Worm (Caenorhabditis elegans) whole organism, L4 larva: ENCODE data around the gene str-170.

Source experiments
- D1046.2 ChIP-seq: fragments of 200-800 bp; sonication (Bioruptor generic); IDR thresholded peaks from 2 replicates; pipeline ENCODE4 v1.3.6; 2022; ENCODE audit warnings: missing genetic modification characterization, missing compliant biosample characterization
- F44E2.7 ChIP-seq: fragments of 200-800 bp; sonication (Bioruptor generic); IDR thresholded peaks from 2 replicates; pipeline ENCODE4 v2.1.2; 2022; ENCODE audit warnings: missing genetic modification characterization, missing compliant biosample characterization
- Y5F2A.4 ChIP-seq: fragments of 200-800 bp; sonication (Bioruptor generic); optimal IDR thresholded peaks from 2 replicates; lab custom pipeline; 2018; ENCODE audit warnings: mild to moderate bottlenecking, missing genetic modification characterization, missing compliant biosample characterization
- ZK546.5 ChIP-seq, 2 experiments: sonication (generic microtip); optimal IDR thresholded peaks; 2 replicates each; lab custom pipeline; 2017; ENCODE audit warnings: missing biosample characterization in 2 of 2, missing genetic modification characterization in 2 of 2
- aha-1 ChIP-seq: fragments of 150-350 bp; peaks from one replicate; lab custom pipeline; 2014; ENCODE audit warnings: missing biosample characterization, missing genetic modification characterization
- ama-1 ChIP-seq: fragments of 150-350 bp; optimal IDR thresholded peaks from 2 replicates; lab custom pipeline; 2014; ENCODE audit warnings: inconsistent platforms, mixed read lengths
- ceh-28 ChIP-seq: fragments of 150-350 bp; optimal IDR thresholded peaks from 2 replicates; lab custom pipeline; 2014; ENCODE audit warnings: missing biosample characterization, missing genetic modification reagents, missing genetic modification characterization
- ceh-62 ChIP-seq: sonication (generic microtip); optimal IDR thresholded peaks from 2 replicates; lab custom pipeline; 2017; ENCODE audit warnings: missing biosample characterization, missing genetic modification characterization
- ces-1 ChIP-seq: fragments of 150-350 bp; sonication (generic microtip); optimal IDR thresholded peaks from 4 replicates; lab custom pipeline; 2014; ENCODE audit warnings: missing biosample characterization, missing genetic modification reagents, missing genetic modification characterization
- daf-12 ChIP-seq: fragments of 150-350 bp; optimal IDR thresholded peaks from 2 replicates; lab custom pipeline; 2014; ENCODE audit warnings: missing biosample characterization, missing genetic modification reagents, missing genetic modification characterization
- duxl-1 ChIP-seq: sonication (generic microtip); optimal IDR thresholded peaks from 2 replicates; lab custom pipeline; 2016; ENCODE audit warnings: mild to moderate bottlenecking, missing genetic modification characterization, moderate library complexity, missing compliant biosample characterization; ENCODE audit not compliant: poor library complexity
- dve-1 ChIP-seq: sonication (generic microtip); optimal IDR thresholded peaks from 2 replicates; lab custom pipeline; 2017; ENCODE audit warnings: antibody characterized with exemption, mild to moderate bottlenecking, missing genetic modification characterization, missing compliant biosample characterization; ENCODE audit not compliant: insufficient read depth
- fkh-10 ChIP-seq: fragments of 150-350 bp; optimal IDR thresholded peaks from 2 replicates; lab custom pipeline; 2014; ENCODE audit warnings: missing biosample characterization, missing genetic modification reagents, missing genetic modification characterization
- jun-1 ChIP-seq: fragments of 150-350 bp; optimal IDR thresholded peaks from 2 replicates; lab custom pipeline; 2014; ENCODE audit warnings: missing biosample characterization, missing genetic modification reagents, missing genetic modification characterization
- lim-7 ChIP-seq: fragments of 200-800 bp; sonication (Bioruptor generic); IDR thresholded peaks from 2 replicates; pipeline ENCODE4 v1.3.6; 2022; ENCODE audit warnings: missing genetic modification characterization, missing compliant biosample characterization
- lin-29 ChIP-seq: fragments of 200-800 bp; sonication (Bioruptor generic); IDR thresholded peaks from 2 replicates; pipeline ENCODE4 v1.3.6; 2022; ENCODE audit warnings: missing genetic modification reagents, missing genetic modification characterization, missing compliant biosample characterization
- lin-39 ChIP-seq: fragments of 150-350 bp; optimal IDR thresholded peaks from 2 replicates; lab custom pipeline; 2014; ENCODE audit warnings: missing biosample characterization, missing genetic modification reagents, missing genetic modification characterization
- lsy-2 ChIP-seq, 2 experiments: fragments of 150-350 bp in 1 of 2; sonication (generic microtip) in 1 of 2; optimal IDR thresholded peaks; 2 replicates each; lab custom pipeline; 2014 to 2017; ENCODE audit warnings: missing biosample characterization in 2 of 2, missing genetic modification characterization in 2 of 2
- madf-9 ChIP-seq: fragments of 200-800 bp; sonication (Bioruptor generic); conservative IDR thresholded peaks from 2 replicates; pipeline ENCODE4 v1.3.6; 2022; ENCODE audit warnings: missing genetic modification reagents, missing genetic modification characterization, missing compliant biosample characterization
- mdl-1 ChIP-seq, 2 experiments: fragments of 150-350 bp in 1 of 2; sonication (generic microtip) in 1 of 2; optimal IDR thresholded peaks; 2 replicates each; lab custom pipeline; 2014 to 2017; ENCODE audit warnings: missing biosample characterization in 2 of 2, missing genetic modification characterization in 2 of 2
- mes-2 ChIP-seq: sonication (generic microtip); optimal IDR thresholded peaks from 2 replicates; lab custom pipeline; 2016; ENCODE audit warnings: missing genotype, mild to moderate bottlenecking, missing genetic modification characterization, missing compliant biosample characterization; ENCODE audit not compliant: poor library complexity, severe bottlenecking
- nhr-10 ChIP-seq: fragments of 150-350 bp; optimal IDR thresholded peaks from 2 replicates; lab custom pipeline; 2014; ENCODE audit warnings: missing biosample characterization, missing genetic modification characterization
- nhr-102 ChIP-seq: sonication (generic microtip); optimal IDR thresholded peaks from 2 replicates; lab custom pipeline; 2016; ENCODE audit warnings: mild to moderate bottlenecking, missing genetic modification characterization, moderate library complexity, missing compliant biosample characterization
- nhr-111 ChIP-seq: fragments of 200-800 bp; sonication (Bioruptor generic); optimal IDR thresholded peaks from 2 replicates; lab custom pipeline; 2018; ENCODE audit warnings: mild to moderate bottlenecking, missing genetic modification characterization, missing compliant biosample characterization
- nhr-28 ChIP-seq: fragments of 150-350 bp; optimal IDR thresholded peaks from 2 replicates; lab custom pipeline; 2014; ENCODE audit warnings: missing biosample characterization, missing genetic modification characterization
- nhr-41 ChIP-seq: fragments of 200-800 bp; sonication (Bioruptor generic); IDR thresholded peaks from 2 replicates; pipeline ENCODE4 v1.3.6; 2022; ENCODE audit warnings: missing genetic modification reagents, missing genetic modification characterization, missing compliant biosample characterization
- nhr-42 ChIP-seq: fragments of 200-800 bp; sonication (Bioruptor generic); IDR thresholded peaks from 2 replicates; pipeline ENCODE4 v1.3.6; 2022; ENCODE audit warnings: missing genetic modification characterization, missing compliant biosample characterization
- nhr-48 ChIP-seq: sonication (generic microtip); optimal IDR thresholded peaks from 2 replicates; lab custom pipeline; 2016; ENCODE audit warnings: mild to moderate bottlenecking, missing genetic modification characterization, missing compliant biosample characterization
- php-3 ChIP-seq: fragments of 200-800 bp; sonication (Bioruptor generic); IDR thresholded peaks from 2 replicates; pipeline ENCODE4 v1.3.6; 2022; ENCODE audit warnings: missing genetic modification reagents, missing genetic modification characterization, missing compliant biosample characterization
- pqm-1 ChIP-seq: sonication (generic microtip); optimal IDR thresholded peaks from 2 replicates; lab custom pipeline; 2017; ENCODE audit warnings: missing biosample characterization, missing genetic modification characterization
- rbr-2 ChIP-seq: sonication (generic microtip); optimal IDR thresholded peaks from 2 replicates; lab custom pipeline; 2016; ENCODE audit warnings: missing genotype, missing genetic modification characterization, missing compliant biosample characterization
- spr-1 ChIP-seq: sonication (generic microtip); optimal IDR thresholded peaks from 2 replicates; lab custom pipeline; 2016; ENCODE audit warnings: mild to moderate bottlenecking, missing genetic modification characterization, missing compliant biosample characterization
- unc-39 ChIP-seq: sonication (generic microtip); optimal IDR thresholded peaks from 2 replicates; lab custom pipeline; 2017; ENCODE audit warnings: missing biosample characterization, missing genetic modification characterization
- unc-62 ChIP-seq, 3 experiments: fragments of 150-350 bp in 1 of 3; sonication (generic microtip); optimal IDR thresholded peaks in 2 of 3; peaks in 1 of 3; 1 replicate in 1 of 3; 2 replicates in 2 of 3; lab custom pipeline; 2014 to 2017; ENCODE audit warnings: missing biosample characterization in 3 of 3, missing genetic modification characterization in 3 of 3, missing genetic modification reagents in 3 of 3, missing genotype in 1 of 3
- zip-2 ChIP-seq: fragments of 150-350 bp; optimal IDR thresholded peaks from 2 replicates; lab custom pipeline; 2014; ENCODE audit warnings: missing biosample characterization, missing genetic modification characterization

str-170 gene

ce11 chrIV:4877102-4877501 is at the start of gene str-170:
Gene str-170, plus strand, starts transcription at chrIV:4877402.
- no peak for TF ChIP-seq duxl-1
- TF ChIP-seq lim-7 (GFP tag; lab: Robert Waterston, UW), result no peak
- no peak for TF ChIP-seq nhr-111 (GFP tag; lab: Kevin White, UChicago)
- no peak for TF ChIP-seq nhr-10 (tag; lab: Kevin White, UChicago)
- no peak for TF ChIP-seq ceh-62 (tag; lab: Kevin White, UChicago)
- TF ChIP-seq unc-62 (GFP tag; optimal IDR thresholded peaks at IDR 0.05 in 1 of 2; lab: Kevin White, UChicago), result no peak
- no peak for TF ChIP-seq unc-62 (tag; optimal IDR thresholded peaks at IDR 0.05; lab: Kevin White, UChicago)
- no peak for TF ChIP-seq ceh-28 (tag; lab: Kevin White, UChicago)
- no peak for TF ChIP-seq daf-12 (tag; lab: Kevin White, UChicago)
- no peak for TF ChIP-seq D1046.2 (GFP tag; lab: Robert Waterston, UW)
- TF ChIP-seq rbr-2 (tag; lab: Kevin White, UChicago), result no peak
- no peak for TF ChIP-seq F44E2.7 (GFP tag; lab: Robert Waterston, UW)

- no peak for TF ChIP-seq ZK546.5 (tag; optimal IDR thresholded peaks at IDR 0.05; lab: Kevin White, UChicago)
- TF ChIP-seq aha-1 (tag; lab: Kevin White, UChicago), result peak; percentile 91
- no peak for TF ChIP-seq nhr-102 (tag; lab: Kevin White, UChicago)
Observed at ce11 chrIV:4829641-4830040, 47.6 kb upstream of the str-170 start.

- TF ChIP-seq pqm-1 (tag; lab: Kevin White, UChicago) (peak; percentile 69), jun-1 (tag; lab: Kevin White, UChicago) (no peak), nhr-28 (tag; lab: Kevin White, UChicago) (peak; percentile 8)
Observed at ce11 chrIV:4842030-4842429, 35.2 kb upstream of the str-170 start.

- TF ChIP-seq ceh-62 (tag; lab: Kevin White, UChicago) (no peak), unc-39 (tag; lab: Kevin White, UChicago) (no peak), nhr-48 (no peak), ama-1 (lab: Kevin White, UChicago) (no peak), zip-2 (tag; lab: Kevin White, UChicago) (no peak), lin-29 (GFP tag; lab: Robert Waterston, UW) (no peak), nhr-41 (GFP tag; lab: Robert Waterston, UW) (no peak), nhr-10 (tag; lab: Kevin White, UChicago) (no peak), fkh-10 (no peak), php-3 (GFP tag; lab: Robert Waterston, UW) (no peak), spr-1 (no peak), nhr-42 (no peak), lsy-2 (tag; optimal IDR thresholded peaks at IDR 0.05; lab: Kevin White, UChicago) (no peak), madf-9 (GFP tag; lab: Robert Waterston, UW) (no peak), mdl-1 (tag; optimal IDR thresholded peaks at IDR 0.05; lab: Kevin White, UChicago) (no peak)
Observed at ce11 chrIV:4846793-4847192, 30.4 kb upstream of the str-170 start, which contains the start of gene tat-2. Gene tat-2, minus strand, starts transcription at chrIV:4846893.

ce11 chrIV:4856195-4856594 is 21.0 kb upstream of the str-170 start, which contains the start of gene Y17G9A.2:
Gene Y17G9A.2, minus strand, starts transcription at chrIV:4856295.
- TF ChIP-seq ces-1, result no peak
- TF ChIP-seq dve-1 (tag; lab: Kevin White, UChicago), result no peak
- no peak for TF ChIP-seq nhr-41 (GFP tag; lab: Robert Waterston, UW)
- TF ChIP-seq Y5F2A.4 (GFP tag; lab: Kevin White, UChicago), result no peak
- no peak for TF ChIP-seq lin-39
- TF ChIP-seq mes-2, result no peak
- no peak for TF ChIP-seq nhr-102 (tag; lab: Kevin White, UChicago)
